Fruit fly (Drosophila melanogaster) whole organism, adult: ENCODE results near the gene inaF-D.

Experiments
- CG11617 ChIP-seq: fragments of 200-800 bp; sonication (Bioruptor generic); optimal IDR thresholded peaks from 2 replicates; lab custom pipeline; 2017; ENCODE audit warnings: mild to moderate bottlenecking, missing biosample characterization, missing genetic modification reagents, missing genetic modification characterization
- CG12768 ChIP-seq: fragments of 200-800 bp; sonication (Bioruptor generic); optimal IDR thresholded peaks from 2 replicates; lab custom pipeline; 2017; ENCODE audit warnings: missing biosample characterization, missing genetic modification characterization, mild to moderate bottlenecking, moderate library complexity, missing genetic modification reagents
- CG14711 ChIP-seq: fragments of 200-800 bp; sonication (Bioruptor generic); optimal IDR thresholded peaks from 2 replicates; lab custom pipeline; 2018; ENCODE audit warnings: missing biosample characterization, mild to moderate bottlenecking, missing genetic modification characterization, moderate library complexity
- CG1620 ChIP-seq: fragments of 200-800 bp; sonication (Bioruptor generic); optimal IDR thresholded peaks from 2 replicates; lab custom pipeline; 2016; ENCODE audit warnings: missing biosample characterization, missing genetic modification characterization
- CG33017 ChIP-seq: fragments of 200-800 bp; sonication (Bioruptor generic); optimal IDR thresholded peaks from 2 replicates; lab custom pipeline; 2018; ENCODE audit warnings: missing biosample characterization, mild to moderate bottlenecking, missing genetic modification characterization, moderate library complexity
- CG5204 ChIP-seq: fragments of 200-800 bp; sonication (Bioruptor generic); optimal IDR thresholded peaks from 2 replicates; lab custom pipeline; 2016; ENCODE audit warnings: missing biosample characterization, missing genetic modification characterization
- CG7045 ChIP-seq: fragments of 200-800 bp; sonication (Bioruptor generic); optimal IDR thresholded peaks from 2 replicates; lab custom pipeline; 2017; ENCODE audit warnings: missing biosample characterization, mild to moderate bottlenecking, missing genetic modification characterization
- CG7101 ChIP-seq: fragments of 200-800 bp; sonication (Bioruptor generic); optimal IDR thresholded peaks from 2 replicates; lab custom pipeline; 2018; ENCODE audit warnings: missing biosample characterization, mild to moderate bottlenecking, missing genetic modification characterization, moderate library complexity
- Clk ChIP-seq: fragments of 200-800 bp; sonication (Bioruptor generic); optimal IDR thresholded peaks from 2 replicates; lab custom pipeline; 2017; ENCODE audit warnings: missing biosample characterization, missing genetic modification characterization
- Crg-1 ChIP-seq: fragments of 200-800 bp; sonication (Bioruptor generic); optimal IDR thresholded peaks from 2 replicates; lab custom pipeline; 2016; ENCODE audit warnings: missing biosample characterization, missing genetic modification characterization
- Hr96 ChIP-seq: fragments of 200-800 bp; sonication (Bioruptor generic); optimal IDR thresholded peaks from 2 replicates; lab custom pipeline; 2016; ENCODE audit warnings: missing biosample characterization, missing genetic modification characterization
- Mnt ChIP-seq: fragments of 200-800 bp; sonication (Bioruptor generic); optimal IDR thresholded peaks from 2 replicates; lab custom pipeline; 2016; ENCODE audit warnings: missing biosample characterization, mild to moderate bottlenecking, missing genetic modification characterization
- bab1 ChIP-seq: fragments of 200-800 bp; sonication (Bioruptor generic); optimal IDR thresholded peaks from 3 replicates; lab custom pipeline; 2019; ENCODE audit warnings: missing biosample characterization, mild to moderate bottlenecking, missing genetic modification characterization, moderate library complexity
- cic ChIP-seq: fragments of 200-800 bp; sonication (Bioruptor generic); optimal IDR thresholded peaks from 2 replicates; lab custom pipeline; 2017; ENCODE audit warnings: missing biosample characterization, mild to moderate bottlenecking, missing genetic modification characterization, moderate library complexity
- cnc ChIP-seq, 2 experiments: fragments of >200 bp; optimal IDR thresholded peaks; 2 replicates each; lab custom pipeline; 2017
- kay ChIP-seq: fragments of 200-800 bp; sonication (Bioruptor generic); peaks from one replicate; lab custom pipeline; 2016; ENCODE audit warnings: missing biosample characterization, missing genetic modification characterization, borderline replicate concordance
- ovo ChIP-seq: fragments of 200-800 bp; sonication (Bioruptor generic); optimal IDR thresholded peaks from 2 replicates; lab custom pipeline; 2016; ENCODE audit warnings: missing biosample characterization, missing genetic modification characterization
- pad ChIP-seq: fragments of 200-800 bp; sonication (Bioruptor generic); optimal IDR thresholded peaks from 3 replicates; lab custom pipeline; 2017; ENCODE audit warnings: missing biosample characterization, missing genetic modification characterization, mild to moderate bottlenecking, moderate library complexity, missing genetic modification reagents
- tj ChIP-seq: fragments of 200-800 bp; sonication (Bioruptor generic); optimal IDR thresholded peaks from 3 replicates; lab custom pipeline; 2017; ENCODE audit warnings: missing biosample characterization, mild to moderate bottlenecking, missing genetic modification characterization, moderate library complexity
- toe ChIP-seq: fragments of 200-800 bp; sonication (Bioruptor generic); optimal IDR thresholded peaks from 2 replicates; lab custom pipeline; 2016; ENCODE audit warnings: missing biosample characterization, missing genetic modification characterization

inaF-D gene

DNA sequence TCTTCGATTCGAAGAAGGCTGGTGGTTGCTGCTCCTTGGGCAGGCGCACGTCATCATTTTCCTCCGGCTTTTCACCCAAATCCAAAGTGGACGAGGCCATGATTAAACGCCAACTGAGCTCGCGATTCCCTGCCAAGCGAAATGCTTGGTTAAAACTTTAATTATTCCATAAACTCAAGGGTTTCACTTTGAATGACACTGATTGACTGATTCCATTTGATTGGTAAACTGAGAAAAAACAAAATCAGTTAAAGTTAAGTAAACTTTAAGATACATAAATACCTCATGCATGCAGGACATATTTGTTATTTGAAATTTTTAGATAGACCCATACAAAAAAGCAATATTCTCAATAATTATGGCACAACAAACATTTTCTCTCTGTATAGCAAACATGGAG lies 4.9 kb upstream of the inaF-D start, which contains the start of gene inaF-A:
Gene inaF-A, minus strand, starts transcription at position 101 of the 400 bp plus-strand sequence.
- no peak for TF ChIP-seq kay (GFP tag; lab: Kevin White, UChicago)
- TF ChIP-seq Hr96 (GFP tag; lab: Kevin White, UChicago), result no peak
- TF ChIP-seq CG14711 (tag; lab: Kevin White, UChicago), result no peak
- TF ChIP-seq CG5204, result no peak
- TF ChIP-seq CG11617 (GFP tag; lab: Kevin White, UChicago), result no peak
- TF ChIP-seq CG7101 (tag; lab: Kevin White, UChicago), result no peak

DNA sequence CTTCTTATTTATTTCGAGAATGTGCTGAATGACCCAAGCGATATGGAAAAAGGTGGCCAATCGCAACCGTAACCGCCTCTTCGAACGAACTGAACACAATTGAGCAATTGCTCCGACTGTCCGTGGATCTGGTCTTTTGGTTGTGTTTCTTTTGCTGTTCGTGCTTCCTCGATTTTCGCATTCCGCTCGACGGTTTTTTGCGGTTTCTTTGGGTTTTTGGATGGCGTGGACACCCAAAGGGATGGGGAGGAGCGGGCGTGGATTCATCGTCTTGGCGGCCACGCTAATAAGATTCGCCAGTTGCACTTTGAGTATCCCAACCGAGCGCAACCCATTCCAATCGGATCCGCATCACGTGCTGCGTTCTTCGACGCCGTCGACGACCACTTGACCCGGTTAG lies 3.8 kb upstream of the inaF-D start, which contains the start of gene inaF-B:
Gene inaF-B, minus strand, starts transcription at position 101 of the 400 bp plus-strand sequence.
- TF ChIP-seq CG7045 (GFP tag; lab: Kevin White, UChicago) (no peak), Clk (no peak), cic (GFP tag; lab: Kevin White, UChicago) (no peak), CG11617 (GFP tag; lab: Kevin White, UChicago) (no peak), Mnt (GFP tag; lab: Kevin White, UChicago) (no peak), CG5204 (no peak), toe (GFP tag; lab: Kevin White, UChicago) (no peak), tj (no peak), cnc (optimal IDR thresholded peaks at IDR 0.05; lab: Kevin White, UChicago) (no peak), CG14711 (tag; lab: Kevin White, UChicago) (no peak), CG12768 (no peak), CG33017 (no peak), CG1620 (GFP tag; lab: Kevin White, UChicago) (no peak), Crg-1 (GFP tag; lab: Kevin White, UChicago) (no peak), ovo (no peak), kay (GFP tag; lab: Kevin White, UChicago) (no peak)

DNA sequence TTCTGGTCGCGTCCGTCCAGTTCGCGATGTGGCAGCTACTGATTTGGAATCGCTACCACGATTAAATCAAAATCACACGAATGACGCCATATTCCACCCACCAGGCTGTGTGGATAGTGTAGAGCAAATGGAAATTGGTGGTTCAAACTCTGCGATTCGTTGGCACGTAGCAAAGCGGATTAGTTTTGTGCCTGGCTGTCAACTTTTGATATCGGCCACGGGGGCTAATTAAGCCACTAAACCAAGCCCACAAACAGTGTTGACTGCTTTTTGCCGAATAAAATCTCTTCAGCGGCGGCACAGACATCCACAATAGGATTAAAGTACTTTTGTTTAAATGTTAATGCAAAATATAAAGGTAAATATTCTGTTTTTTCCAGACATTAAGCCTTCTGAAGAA lies 2.8 kb upstream of the inaF-D start, which contains the start of gene inaF-C:
Gene inaF-C, minus strand, starts transcription at position 101 of the 400 bp plus-strand sequence.
- TF ChIP-seq CG7045 (GFP tag; lab: Kevin White, UChicago) (no peak), Hr96 (GFP tag; lab: Kevin White, UChicago) (no peak), kay (GFP tag; lab: Kevin White, UChicago) (no peak), cic (GFP tag; lab: Kevin White, UChicago) (no peak), Mnt (GFP tag; lab: Kevin White, UChicago) (no peak), Crg-1 (GFP tag; lab: Kevin White, UChicago) (no peak), ovo (no peak), tj (no peak), CG12768 (no peak), cnc (optimal IDR thresholded peaks at IDR 0.05; lab: Kevin White, UChicago) (no peak), pad (GFP tag; lab: Kevin White, UChicago) (no peak), Clk (no peak), CG11617 (GFP tag; lab: Kevin White, UChicago) (no peak), CG14711 (tag; lab: Kevin White, UChicago) (no peak), CG1620 (GFP tag; lab: Kevin White, UChicago) (no peak), CG5204 (no peak)

DNA sequence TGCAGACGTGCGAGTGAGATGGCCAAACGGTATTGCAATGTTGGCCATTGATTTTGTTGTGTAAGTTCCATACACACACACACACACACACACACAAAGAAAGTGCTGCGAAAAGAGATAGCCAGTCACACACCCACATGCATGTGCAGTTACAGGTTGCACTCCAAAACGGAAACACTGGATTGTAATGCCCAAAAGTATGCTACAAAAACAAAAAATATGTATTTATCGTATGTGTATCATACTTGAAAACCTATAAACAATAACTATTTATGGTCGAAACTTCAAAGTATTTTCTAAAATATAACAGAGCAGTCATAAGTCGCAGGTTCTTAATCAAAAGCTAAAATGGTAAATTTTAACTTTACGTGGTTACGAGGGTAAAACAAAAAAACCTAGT lies 1.1 kb upstream of the inaF-D start:
- TF ChIP-seq cnc (optimal IDR thresholded peaks at IDR 0.05; lab: Kevin White, UChicago) (no peak), pad (GFP tag; lab: Kevin White, UChicago) (peak; percentile 6), CG11617 (GFP tag; lab: Kevin White, UChicago) (peak; percentile 16), Crg-1 (GFP tag; lab: Kevin White, UChicago) (no peak), CG7101 (tag; lab: Kevin White, UChicago) (peak; percentile 23), CG33017 (no peak), CG5204 (peak; percentile 57), toe (GFP tag; lab: Kevin White, UChicago) (no peak), Clk (no peak), Hr96 (GFP tag; lab: Kevin White, UChicago) (peak; percentile 35), CG1620 (GFP tag; lab: Kevin White, UChicago) (no peak), kay (GFP tag; lab: Kevin White, UChicago) (no peak), Mnt (GFP tag; lab: Kevin White, UChicago) (no peak), cic (GFP tag; lab: Kevin White, UChicago) (no peak), tj (peak; percentile 3), CG12768 (peak; percentile 38), CG7045 (GFP tag; lab: Kevin White, UChicago) (peak; percentile 58)

DNA sequence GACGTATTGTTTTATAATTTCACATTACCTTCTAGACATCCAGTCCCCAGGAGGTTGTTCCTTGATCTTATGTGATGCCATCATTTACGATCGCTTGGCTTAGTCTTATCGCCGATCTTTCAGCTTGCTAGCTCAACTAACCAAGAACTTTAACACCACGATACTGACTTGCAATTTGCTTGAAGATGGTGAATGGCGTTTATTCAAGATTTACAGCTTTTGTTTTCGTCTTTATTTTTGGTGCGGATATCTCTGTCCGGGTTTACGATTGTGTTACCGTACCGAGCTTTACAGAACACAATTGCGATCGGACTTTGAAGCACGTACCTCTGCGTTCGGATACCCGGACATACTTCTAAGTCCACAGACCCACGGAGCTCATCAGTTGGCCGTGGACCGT lies 5.0 kb downstream of the inaF-D start, which contains the start of gene CG15221:
Gene CG15221, plus strand, starts transcription at position 301 of the 400 bp plus-strand sequence.
- TF ChIP-seq kay (GFP tag; lab: Kevin White, UChicago) (no peak), Mnt (GFP tag; lab: Kevin White, UChicago) (no peak), ovo (no peak), CG1620 (GFP tag; lab: Kevin White, UChicago) (no peak), CG7101 (tag; lab: Kevin White, UChicago) (no peak), CG7045 (GFP tag; lab: Kevin White, UChicago) (no peak)

DNA sequence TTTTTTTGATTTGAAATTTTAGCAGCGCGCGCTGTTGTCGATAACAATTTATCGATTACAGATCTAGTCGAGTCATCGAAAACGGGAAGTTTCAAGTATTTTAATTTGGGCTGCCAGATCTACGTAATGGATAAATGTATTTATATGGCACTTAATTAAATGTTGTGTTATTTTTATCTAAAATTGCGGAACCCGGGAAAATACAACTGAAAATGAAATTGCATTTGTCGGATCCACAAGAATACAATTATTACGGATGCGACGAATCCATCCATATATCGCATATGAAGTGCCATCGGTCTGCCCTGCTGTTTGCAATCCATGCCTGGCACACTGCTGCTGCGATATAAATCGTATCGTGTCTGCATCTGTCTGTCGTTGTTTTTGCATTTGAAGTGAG lies 8.8 kb downstream of the inaF-D start, which contains the start of gene Tango10:
Gene Tango10, plus strand, starts transcription at position 108 of the 400 bp plus-strand sequence.
- TF ChIP-seq ovo (peak; percentile 50), Hr96 (GFP tag; lab: Kevin White, UChicago) (no peak), CG14711 (tag; lab: Kevin White, UChicago) (peak; percentile 64), CG12768 (no peak), bab1 (GFP tag; lab: Kevin White, UChicago) (peak; percentile 89), tj (peak; percentile 75), CG1620 (GFP tag; lab: Kevin White, UChicago) (peak; percentile 67), cic (GFP tag; lab: Kevin White, UChicago) (no peak), pad (GFP tag; lab: Kevin White, UChicago) (peak; percentile 53), Crg-1 (GFP tag; lab: Kevin White, UChicago) (peak; percentile 62), toe (GFP tag; lab: Kevin White, UChicago) (peak; percentile 24), CG7045 (GFP tag; lab: Kevin White, UChicago) (no peak), CG33017 (peak; percentile 19), CG7101 (tag; lab: Kevin White, UChicago) (peak; percentile 55), CG5204 (no peak), CG11617 (GFP tag; lab: Kevin White, UChicago) (peak; percentile 66), kay (GFP tag; lab: Kevin White, UChicago) (no peak), Clk (no peak), Mnt (GFP tag; lab: Kevin White, UChicago) (peak; percentile 51), cnc (optimal IDR thresholded peaks at IDR 0.05; lab: Kevin White, UChicago) (no peak)
